Worm (Caenorhabditis elegans) whole organism, L1 larva: Measurements from ENCODE around the gene B0024.4.

Source experiments
- efl-3 ChIP-seq: fragments of 200-800 bp; sonication (Bioruptor generic); optimal IDR thresholded peaks from 2 replicates; lab custom pipeline; 2018; ENCODE audit warnings: mild to moderate bottlenecking, missing genetic modification characterization, missing compliant biosample characterization
- mdl-1 ChIP-seq, 2 experiments: fragments of 150-350 bp; optimal IDR thresholded peaks; 2 replicates each; lab custom pipeline; 2014 to 2017; ENCODE audit warnings: missing biosample characterization in 2 of 2, missing genetic modification characterization in 2 of 2, inconsistent platforms in 1 of 2
- skn-1 ChIP-seq: fragments of 150-350 bp; optimal IDR thresholded peaks from 2 replicates; lab custom pipeline; 2014; ENCODE audit warnings: missing biosample characterization, missing genetic modification characterization

- TF ChIP-seq efl-3 (GFP tag; lab: Kevin White, UChicago), result no peak
- TF ChIP-seq mdl-1 (tag; optimal IDR thresholded peaks at IDR 0.05; lab: Kevin White, UChicago), result no peak
- TF ChIP-seq skn-1 (tag; lab: Kevin White, UChicago), result no peak
Observed at ce11 chrV:10260460-10260859, 36.7 kb upstream of the B0024.4 start, which contains the start of gene sri-18.
